Worm (Caenorhabditis elegans) whole organism, mixed stage, embryonic: ENCODE data around the gene bcc-1.
A peak's percentile ranks its signal among the peaks of the same experiment; 100 is the strongest.

Experiments used
- lin-32 ChIP-seq: fragments of 200-800 bp; sonication (Bioruptor generic); optimal IDR thresholded peaks from 2 replicates; lab custom pipeline; 2018; ENCODE audit warnings: mild to moderate bottlenecking, missing genetic modification characterization, missing compliant biosample characterization
- lsy-2 ChIP-seq: fragments of 150-350 bp; optimal IDR thresholded peaks from 2 replicates; lab custom pipeline; 2014; ENCODE audit warnings: missing biosample characterization, missing genetic modification characterization
- mab-5 ChIP-seq: fragments of 150-350 bp; optimal IDR thresholded peaks from 2 replicates; lab custom pipeline; 2014; ENCODE audit warnings: missing biosample characterization, missing genetic modification characterization
- nhr-2 ChIP-seq: fragments of 150-350 bp; optimal IDR thresholded peaks from 2 replicates; lab custom pipeline; 2014; ENCODE audit warnings: missing biosample characterization, missing genetic modification characterization
- snpc-4 ChIP-seq: fragments of 150-350 bp; optimal IDR thresholded peaks from 2 replicates; lab custom pipeline; 2014; ENCODE audit warnings: missing biosample characterization, missing genetic modification characterization
- unc-39 ChIP-seq: fragments of 150-350 bp; optimal IDR thresholded peaks from 2 replicates; lab custom pipeline; 2014; ENCODE audit warnings: missing biosample characterization, missing genetic modification characterization
- unc-62 ChIP-seq: fragments of 150-350 bp; optimal IDR thresholded peaks from 2 replicates; lab custom pipeline; 2014; ENCODE audit warnings: missing biosample characterization, missing genetic modification reagents, missing genetic modification characterization
- ztf-11 ChIP-seq: fragments of 150-350 bp; optimal IDR thresholded peaks from 2 replicates; lab custom pipeline; 2014; ENCODE audit warnings: missing biosample characterization, missing genetic modification characterization

DNA sequence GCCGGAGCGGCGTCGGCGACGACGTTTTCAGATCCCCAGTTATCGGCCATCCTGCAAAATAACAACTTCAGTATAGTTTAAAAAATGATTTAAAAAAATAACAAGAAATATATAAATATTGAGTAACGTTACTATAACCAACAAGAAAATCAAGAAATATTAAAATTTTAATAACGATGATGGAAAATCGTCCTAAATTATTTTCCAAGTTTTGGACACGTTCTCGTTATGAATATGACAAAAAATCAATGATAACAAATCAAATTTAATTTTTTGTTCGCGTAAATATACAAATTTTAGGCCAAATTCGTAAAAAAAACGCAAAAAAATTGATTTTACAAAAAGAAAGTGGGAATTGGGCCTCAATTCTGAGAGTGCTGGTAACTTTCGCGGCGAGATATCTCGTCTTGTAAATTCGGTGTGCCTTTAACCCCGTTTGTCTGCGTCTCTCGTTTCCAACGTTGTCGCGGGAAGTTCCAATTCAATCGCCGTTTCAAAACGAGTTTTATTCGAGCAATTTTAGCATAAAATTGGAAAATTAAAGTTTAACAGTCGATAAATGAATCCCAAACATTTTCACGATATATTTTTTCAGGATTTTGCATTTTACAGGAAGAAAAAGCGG lies 18.8 kb upstream of the bcc-1 start, which contains the start of gene rps-5:
- TF ChIP-seq mab-5 (no peak), ztf-11 (no peak), unc-39 (tag; lab: Kevin White, UChicago) (no peak), nhr-2 (tag; lab: Kevin White, UChicago) (no peak), unc-62 (no peak), lin-32 (GFP tag; lab: Kevin White, UChicago) (no peak), lsy-2 (tag; lab: Kevin White, UChicago) (peak; percentile 76), snpc-4 (tag; lab: Kevin White, UChicago) (no peak)
